Fruit fly (Drosophila melanogaster) whole organism: ENCODE results near the gene ND-13A.

ENCODE experiments used
- CG8478 ChIP-seq: fragments of >200 bp; optimal IDR thresholded peaks from 2 replicates; lab custom pipeline; 2018; ENCODE audit warnings: inconsistent platforms
- Dll ChIP-seq: fragments of >200 bp; optimal IDR thresholded peaks from 2 replicates; lab custom pipeline; 2017
- EcR ChIP-seq, 2 experiments: fragments of >200 bp; optimal IDR thresholded peaks; 2 replicates each; lab custom pipeline; 2017; ENCODE audit warnings: missing biosample characterization in 2 of 2, missing genetic modification characterization in 2 of 2, missing genetic modification reagents in 2 of 2
- pan ChIP-seq: fragments of >200 bp; optimal IDR thresholded peaks from 2 replicates; lab custom pipeline; 2017
- psq ChIP-seq: fragments of >200 bp; optimal IDR thresholded peaks from 2 replicates; lab custom pipeline; 2017
- usp ChIP-seq: fragments of >200 bp; optimal IDR thresholded peaks from 2 replicates; lab custom pipeline; 2017; ENCODE audit warnings: missing biosample characterization, missing genetic modification characterization, mixed read lengths

The ND-13A gene

DNA sequence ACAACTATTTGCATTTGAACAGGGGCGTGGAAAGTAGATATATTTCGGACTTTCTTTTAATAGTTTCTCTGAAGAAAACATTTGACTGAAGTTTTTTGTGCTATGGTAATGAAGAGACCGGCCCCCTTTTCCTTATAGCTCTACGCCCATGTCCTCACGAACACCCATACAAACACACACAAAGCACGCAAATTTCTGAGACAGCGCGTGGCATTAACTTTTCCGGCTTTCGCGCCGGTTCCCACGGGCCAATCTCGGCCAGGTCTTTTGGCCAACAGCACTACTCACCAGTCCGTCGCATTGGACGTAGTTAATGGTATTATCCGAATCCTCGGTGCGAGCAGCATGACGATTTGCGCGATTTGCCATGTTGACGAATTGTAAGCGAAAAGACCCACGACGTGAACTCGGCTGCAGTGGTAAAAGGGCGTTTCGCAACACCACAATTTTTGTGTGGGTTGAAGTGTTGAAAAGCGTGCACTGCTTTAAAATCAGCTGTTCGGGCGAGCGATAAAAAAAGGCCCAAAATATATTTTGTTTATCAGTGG, 47.6 kb downstream of the ND-13A start, which contains the start of gene senju:
TSS of gene senju (plus strand) at position 477 of the 548 bp plus-strand sequence.
- no peak for TF ChIP-seq EcR (GFP tag; optimal IDR thresholded peaks at IDR 0.05; lab: Kevin White, UChicago)
- TF ChIP-seq CG8478 (lab: Kevin White, UChicago) = no peak
- TF ChIP-seq psq (lab: Kevin White, UChicago) = no peak
- no peak for TF ChIP-seq pan (lab: Kevin White, UChicago)
- no peak for TF ChIP-seq usp (GFP tag; lab: Kevin White, UChicago)
- no peak for TF ChIP-seq Dll (lab: Kevin White, UChicago)

DNA sequence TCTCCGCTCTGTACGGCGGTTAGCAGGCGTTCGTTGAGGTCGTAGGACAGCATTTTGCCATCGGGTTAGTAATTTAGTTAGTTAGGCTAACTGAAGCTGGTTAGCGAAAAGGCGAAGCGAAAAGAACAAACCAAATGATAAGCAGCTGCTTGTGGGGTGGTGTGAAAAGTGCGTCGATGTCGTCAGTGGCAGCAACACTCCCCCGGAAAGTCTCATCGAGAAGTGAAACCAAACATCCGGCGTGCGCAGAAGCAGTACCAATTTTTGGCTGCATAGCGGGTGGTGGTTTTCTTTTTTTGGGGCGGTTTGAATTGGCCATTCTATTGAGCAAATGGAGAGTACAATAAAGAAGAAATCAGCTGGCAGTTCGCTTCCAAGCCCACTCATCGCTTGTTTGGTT, 49.3 kb downstream of the ND-13A start, which contains the start of gene CG9121:
TSS of gene CG9121 (minus strand) at position 238 of the 400 bp plus-strand sequence.
- TF ChIP-seq psq (lab: Kevin White, UChicago) (no peak), pan (lab: Kevin White, UChicago) (no peak), EcR (GFP tag; optimal IDR thresholded peaks at IDR 0.05; lab: Kevin White, UChicago) (no peak), CG8478 (lab: Kevin White, UChicago) (no peak), usp (GFP tag; lab: Kevin White, UChicago) (no peak)

DNA sequence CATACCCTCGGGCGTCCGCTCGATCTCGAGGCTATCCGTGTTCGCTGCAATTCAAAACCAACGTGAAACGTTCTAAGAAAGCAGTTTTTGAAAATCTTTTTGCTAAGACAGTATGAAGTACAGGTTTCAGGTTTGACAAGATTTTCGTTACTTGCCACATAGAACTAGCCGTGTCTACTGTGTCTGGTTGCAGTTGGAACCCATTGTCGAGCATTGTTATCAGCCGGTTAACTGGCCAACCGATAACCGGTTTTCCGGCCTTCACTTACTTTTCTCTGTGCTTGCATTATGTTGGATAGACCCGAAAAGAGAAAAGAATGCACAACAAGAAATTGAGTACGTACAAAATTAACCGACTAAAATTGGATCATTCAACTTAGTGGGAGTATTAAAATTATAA, 50.1 kb downstream of the ND-13A start:
- TF ChIP-seq CG8478 (lab: Kevin White, UChicago) (no peak), Dll (lab: Kevin White, UChicago) (no peak), usp (GFP tag; lab: Kevin White, UChicago) (no peak), psq (lab: Kevin White, UChicago) (no peak), pan (lab: Kevin White, UChicago) (no peak), EcR (GFP tag; optimal IDR thresholded peaks at IDR 0.05; lab: Kevin White, UChicago) (no peak)
